Fruit fly (Drosophila melanogaster) whole organism, wandering third instar larva: Measurements from ENCODE around the gene Vago.
"Not testable (repeated sequence)": the region's sequence is repeated elsewhere in the genome, so short reads cannot be mapped to it uniquely, and the experiment has no call there.

Experiments
- Abd-B ChIP-seq: fragments of >200 bp; optimal IDR thresholded peaks from 2 replicates; lab custom pipeline; 2017; ENCODE audit warnings: missing biosample characterization, missing genetic modification characterization
- CG32264 ChIP-seq: fragments of 200-800 bp; sonication (Bioruptor generic); optimal IDR thresholded peaks from 2 replicates; lab custom pipeline; 2016; ENCODE audit warnings: missing biosample characterization, missing genetic modification characterization
- CrebA ChIP-seq: fragments of 200-800 bp; sonication (Bioruptor generic); optimal IDR thresholded peaks from 2 replicates; lab custom pipeline; 2016; ENCODE audit warnings: missing biosample characterization, mild to moderate bottlenecking, missing genetic modification characterization, borderline replicate concordance
- Dfd ChIP-seq: fragments of >200 bp; optimal IDR thresholded peaks from 2 replicates; lab custom pipeline; 2017; ENCODE audit warnings: missing biosample characterization, missing genetic modification characterization
- Dif ChIP-seq: fragments of 200-275, 200-300 bp; sonication (Bioruptor generic); optimal IDR thresholded peaks from 2 replicates; lab custom pipeline; 2018; ENCODE audit warnings: missing biosample characterization, missing genetic modification characterization; ENCODE audit not compliant: partially characterized antibody
- GATAd ChIP-seq: sonication (Bioruptor generic); optimal IDR thresholded peaks from 2 replicates; lab custom pipeline; 2016; ENCODE audit warnings: missing biosample characterization, missing genetic modification characterization
- HLH106 ChIP-seq: fragments of 200-800 bp; optimal IDR thresholded peaks from 3 replicates; lab custom pipeline; 2019; ENCODE audit warnings: missing biosample characterization, mild to moderate bottlenecking, missing genetic modification characterization, moderate library complexity
- Hnf4 ChIP-seq: fragments of 200-800 bp; sonication (Bioruptor generic); optimal IDR thresholded peaks from 2 replicates; lab custom pipeline; 2016; ENCODE audit warnings: missing biosample characterization, mild to moderate bottlenecking, missing genetic modification characterization
- Hr78 ChIP-seq: fragments of >200 bp; optimal IDR thresholded peaks from 2 replicates; lab custom pipeline; 2017; ENCODE audit warnings: missing biosample characterization, missing genetic modification characterization
- Hr83 ChIP-seq: fragments of 200-300 bp; sonication (Bioruptor generic); optimal IDR thresholded peaks from 2 replicates; lab custom pipeline; 2016; ENCODE audit warnings: missing biosample characterization, mild to moderate bottlenecking, missing genetic modification characterization, moderate library complexity; ENCODE audit not compliant: poor library complexity, severe bottlenecking
- Jra ChIP-seq: sonication (Bioruptor generic); optimal IDR thresholded peaks from 2 replicates; lab custom pipeline; 2016; ENCODE audit warnings: missing biosample characterization, missing genetic modification characterization
- Mio ChIP-seq: sonication (Bioruptor generic); optimal IDR thresholded peaks from 2 replicates; lab custom pipeline; 2016; ENCODE audit warnings: missing biosample characterization, missing genetic modification characterization
- Myc ChIP-seq: fragments of >200 bp; optimal IDR thresholded peaks from 2 replicates; lab custom pipeline; 2017
- N ChIP-seq: fragments of >200 bp; optimal IDR thresholded peaks from 2 replicates; lab custom pipeline; 2018; ENCODE audit warnings: missing biosample characterization, missing external identifiers, missing genetic modification characterization
- OdsH ChIP-seq: fragments of 200-800 bp; sonication (Bioruptor generic); optimal IDR thresholded peaks from 2 replicates; lab custom pipeline; 2016; ENCODE audit warnings: missing biosample characterization, mild to moderate bottlenecking, missing genetic modification characterization
- Rel ChIP-seq, 2 experiments: fragments of 200-800 bp; sonication (Bioruptor generic) in 1 of 2; optimal IDR thresholded peaks; 2 replicates in 1 of 2; 3 replicates in 1 of 2; lab custom pipeline; 2016 to 2019; ENCODE audit warnings: mild to moderate bottlenecking in 2 of 2, missing biosample characterization in 2 of 2, missing genetic modification characterization in 2 of 2, moderate library complexity in 1 of 2
- Sp1 ChIP-seq: fragments of 200-800 bp; sonication (Bioruptor generic); optimal IDR thresholded peaks from 3 replicates; lab custom pipeline; 2019; ENCODE audit warnings: missing biosample characterization, mild to moderate bottlenecking, missing genetic modification characterization, moderate library complexity
- br ChIP-seq: fragments of 200-800 bp; sonication (Bioruptor generic); optimal IDR thresholded peaks from 2 replicates; lab custom pipeline; 2016; ENCODE audit warnings: missing biosample characterization, missing genetic modification characterization
- brk ChIP-seq: fragments of 200-800 bp; sonication (Bioruptor generic); optimal IDR thresholded peaks from 2 replicates; lab custom pipeline; 2016; ENCODE audit warnings: missing biosample characterization, mild to moderate bottlenecking, missing genetic modification characterization
- dsf ChIP-seq: sonication (Bioruptor generic); optimal IDR thresholded peaks from 2 replicates; lab custom pipeline; 2016; ENCODE audit warnings: missing biosample characterization, missing genetic modification characterization, borderline replicate concordance
- ey ChIP-seq: fragments of 200-800 bp; sonication (Bioruptor generic); optimal IDR thresholded peaks from 2 replicates; lab custom pipeline; 2016; ENCODE audit warnings: missing biosample characterization, missing genetic modification characterization
- foxo ChIP-seq, 2 experiments: fragments of 200-800 bp; sonication (Bioruptor generic); optimal IDR thresholded peaks; 2 replicates in 1 of 2; 3 replicates in 1 of 2; lab custom pipeline; 2016 to 2017; ENCODE audit warnings: missing biosample characterization in 2 of 2, missing genetic modification characterization in 2 of 2
- fru ChIP-seq: fragments of 200-800 bp; sonication (Bioruptor generic); optimal IDR thresholded peaks from 3 replicates; lab custom pipeline; 2016; ENCODE audit warnings: missing biosample characterization, mild to moderate bottlenecking, missing genetic modification characterization
- h ChIP-seq: fragments of 200-800 bp; sonication (Bioruptor generic); optimal IDR thresholded peaks from 3 replicates; lab custom pipeline; 2016; ENCODE audit warnings: missing biosample characterization, mild to moderate bottlenecking, missing genetic modification characterization
- pan ChIP-seq: fragments of >200 bp; optimal IDR thresholded peaks from 2 replicates; lab custom pipeline; 2017
- psq ChIP-seq: fragments of 200-800 bp; sonication (Bioruptor generic); optimal IDR thresholded peaks from 3 replicates; lab custom pipeline; 2017; ENCODE audit warnings: missing biosample characterization, mild to moderate bottlenecking, missing genetic modification characterization, moderate library complexity
- rgr ChIP-seq: fragments of 200-800 bp; sonication (Bioruptor generic); optimal IDR thresholded peaks from 3 replicates; lab custom pipeline; 2016; ENCODE audit warnings: missing biosample characterization, mild to moderate bottlenecking, missing genetic modification characterization
- sage ChIP-seq: fragments of 200-800 bp; sonication (Bioruptor generic); optimal IDR thresholded peaks from 2 replicates; lab custom pipeline; 2016; ENCODE audit warnings: missing biosample characterization, mild to moderate bottlenecking, missing genetic modification characterization
- sv ChIP-seq: fragments of 200-800 bp; sonication (Bioruptor generic); optimal IDR thresholded peaks from 3 replicates; lab custom pipeline; 2016; ENCODE audit warnings: missing biosample characterization, missing genetic modification characterization
- tai ChIP-seq: sonication (Bioruptor generic); optimal IDR thresholded peaks from 2 replicates; lab custom pipeline; 2016; ENCODE audit warnings: missing biosample characterization, missing genetic modification characterization
- usp ChIP-seq: fragments of >200 bp; optimal IDR thresholded peaks from 2 replicates; lab custom pipeline; 2017; ENCODE audit warnings: missing biosample characterization, missing genetic modification characterization
- woc ChIP-seq: sonication (Bioruptor generic); optimal IDR thresholded peaks from 2 replicates; lab custom pipeline; 2016; ENCODE audit warnings: missing biosample characterization, mild to moderate bottlenecking, missing genetic modification characterization

The Vago gene

DNA sequence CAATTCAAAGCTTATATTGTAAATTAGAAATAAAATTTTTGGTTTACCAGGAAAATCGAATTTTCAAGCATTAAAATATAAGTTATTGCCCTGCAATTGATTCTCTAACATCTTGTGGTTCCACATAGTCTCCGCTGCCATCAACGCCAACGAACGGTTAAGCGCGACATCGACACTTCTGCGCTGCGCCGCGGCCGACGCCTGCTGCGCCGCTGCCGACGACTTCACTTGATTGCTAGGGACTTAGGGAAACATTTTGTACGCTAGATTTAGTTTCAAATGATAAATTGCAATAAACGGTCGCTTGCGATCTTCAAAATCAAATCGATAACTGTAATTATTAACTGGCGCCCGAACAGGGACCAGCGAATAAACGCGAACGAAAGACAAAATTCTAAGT lies 6.9 kb downstream of the Vago start, which contains the start of gene CG42249:
Gene CG42249, plus strand, starts transcription at position 301 of the 400 bp plus-strand sequence.
- not testable (repeated sequence) for TF ChIP-seq CG32264 (GFP tag; lab: Kevin White, UChicago); OdsH (GFP tag; lab: Kevin White, UChicago); brk

DNA sequence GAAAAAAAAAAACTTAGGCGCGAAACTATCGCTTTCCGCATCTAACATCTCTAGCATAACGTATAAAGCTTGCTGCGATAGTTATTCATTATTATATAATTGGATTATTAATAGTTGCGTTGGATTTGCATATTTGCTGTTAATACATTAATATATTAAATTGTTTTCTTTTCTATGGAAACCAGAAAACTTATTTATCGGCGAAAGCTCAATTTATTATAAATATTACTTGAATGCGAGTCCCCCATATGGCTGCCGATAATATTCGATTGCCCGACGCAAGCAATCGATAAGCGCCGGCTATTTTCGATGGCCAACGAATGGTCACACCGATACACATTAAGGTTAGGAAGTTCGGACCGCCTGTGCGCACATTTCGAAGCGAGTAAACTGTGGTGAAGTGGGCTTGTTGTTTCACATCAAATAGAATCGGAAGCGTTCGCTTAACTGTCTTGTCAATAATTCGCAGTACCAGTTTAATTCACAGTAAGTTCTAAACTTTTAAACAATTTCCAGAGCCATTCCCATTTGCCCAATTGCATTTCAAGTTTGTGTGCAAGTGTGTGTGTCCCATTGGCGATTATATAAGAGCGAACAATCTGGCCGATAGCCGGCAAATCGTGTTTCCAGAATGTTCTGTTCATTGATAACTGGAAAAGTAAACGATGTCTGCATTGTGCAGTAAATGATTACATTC lies 19.2 kb downstream of the Vago start, which contains the start of gene Hsp60A:
Gene Hsp60A, plus strand, starts transcription at position 335 of the 697 bp plus-strand sequence.
- TF ChIP-seq Sp1 (GFP tag; lab: Kevin White, UChicago), result peak; percentile 48
- peak in 1 of 2 experiments; percentile 58 for TF ChIP-seq foxo (GFP tag; optimal IDR thresholded peaks at IDR 0.05; lab: Kevin White, UChicago)
- peak; percentile 8 for TF ChIP-seq Hr83 (GFP tag; lab: Kevin White, UChicago)
- TF ChIP-seq br (GFP tag; lab: Kevin White, UChicago), result peak; percentile 41
- peak; percentile 34 for TF ChIP-seq rgr (GFP tag; lab: Kevin White, UChicago)
- no peak for TF ChIP-seq dsf (GFP tag; lab: Kevin White, UChicago)
- no peak for TF ChIP-seq tai (GFP tag; lab: Kevin White, UChicago)
- no peak for TF ChIP-seq Myc (lab: Kevin White, UChicago)
- TF ChIP-seq Rel (GFP tag; optimal IDR thresholded peaks at IDR 0.05; lab: Kevin White, UChicago), result no peak
- TF ChIP-seq Rel (tag; optimal IDR thresholded peaks at IDR 0.05; lab: Kevin White, UChicago), result no peak
- no peak for TF ChIP-seq Hnf4 (GFP tag; lab: Kevin White, UChicago)
- peak; percentile 38 for TF ChIP-seq fru (GFP tag; lab: Kevin White, UChicago)
- TF ChIP-seq CG32264 (GFP tag; lab: Kevin White, UChicago), result no peak
- no peak for TF ChIP-seq Dfd (GFP tag; lab: Kevin White, UChicago)
- peak; percentile 62 for TF ChIP-seq h (GFP tag; lab: Kevin White, UChicago)
- TF ChIP-seq Mio (GFP tag; lab: Kevin White, UChicago), result no peak
- TF ChIP-seq sage (GFP tag; lab: Kevin White, UChicago), result peak; percentile 54
- peak; percentile 48 for TF ChIP-seq OdsH (GFP tag; lab: Kevin White, UChicago)
- TF ChIP-seq Jra (GFP tag; lab: Kevin White, UChicago), result no peak
- TF ChIP-seq psq (GFP tag; lab: Kevin White, UChicago), result peak; percentile 31
- TF ChIP-seq woc, result peak; percentile 39
- TF ChIP-seq HLH106 (tag; lab: Kevin White, UChicago), result peak; percentile 64
- TF ChIP-seq pan (lab: Kevin White, UChicago), result no peak
- peak; percentile 41 for TF ChIP-seq ey (GFP tag; lab: Kevin White, UChicago)
- TF ChIP-seq sv (GFP tag; lab: Kevin White, UChicago), result peak; percentile 43
- TF ChIP-seq Dif (GFP tag; lab: Kevin White, UChicago), result no peak
- TF ChIP-seq N, result no peak
- TF ChIP-seq CrebA (GFP tag; lab: Kevin White, UChicago), result no peak

DNA sequence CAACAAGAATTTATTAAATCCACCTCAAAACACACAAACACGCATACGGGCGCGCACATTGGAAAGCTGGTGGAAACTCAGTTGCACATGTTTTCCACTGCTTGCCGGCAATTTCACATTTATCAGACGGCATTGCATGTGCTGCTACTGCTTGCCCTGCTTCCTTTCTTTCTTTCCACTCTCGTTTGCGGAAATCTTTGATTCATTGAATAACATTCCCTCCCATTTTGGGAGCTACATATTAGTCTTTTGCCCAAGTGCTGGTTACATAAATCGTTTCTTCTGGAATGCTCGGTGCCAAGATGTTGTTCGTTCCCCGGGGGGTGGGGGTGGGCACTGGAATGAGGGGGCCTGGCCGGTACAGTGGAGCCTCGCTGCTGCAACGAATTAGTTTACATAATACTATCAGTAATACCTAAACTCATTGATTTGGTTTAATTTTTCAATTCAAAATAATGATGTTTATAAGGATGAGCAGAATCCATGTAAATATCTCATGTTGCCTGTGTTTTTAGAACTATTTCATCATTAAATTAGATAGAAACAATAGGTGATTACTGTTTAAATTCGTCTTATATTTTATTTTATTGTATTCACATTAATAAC lies 19.9 kb downstream of the Vago start:
- TF ChIP-seq CG32264 (GFP tag; lab: Kevin White, UChicago) (no peak), usp (GFP tag; lab: Kevin White, UChicago) (no peak), psq (GFP tag; lab: Kevin White, UChicago) (no peak), Abd-B (no peak), N (peak; percentile 35), GATAd (GFP tag; lab: Kevin White, UChicago) (no peak), Rel (GFP tag; optimal IDR thresholded peaks at IDR 0.05; lab: Kevin White, UChicago) (no peak), Rel (tag; optimal IDR thresholded peaks at IDR 0.05; lab: Kevin White, UChicago) (no peak), HLH106 (tag; lab: Kevin White, UChicago) (peak; percentile 24), sv (GFP tag; lab: Kevin White, UChicago) (no peak)

DNA sequence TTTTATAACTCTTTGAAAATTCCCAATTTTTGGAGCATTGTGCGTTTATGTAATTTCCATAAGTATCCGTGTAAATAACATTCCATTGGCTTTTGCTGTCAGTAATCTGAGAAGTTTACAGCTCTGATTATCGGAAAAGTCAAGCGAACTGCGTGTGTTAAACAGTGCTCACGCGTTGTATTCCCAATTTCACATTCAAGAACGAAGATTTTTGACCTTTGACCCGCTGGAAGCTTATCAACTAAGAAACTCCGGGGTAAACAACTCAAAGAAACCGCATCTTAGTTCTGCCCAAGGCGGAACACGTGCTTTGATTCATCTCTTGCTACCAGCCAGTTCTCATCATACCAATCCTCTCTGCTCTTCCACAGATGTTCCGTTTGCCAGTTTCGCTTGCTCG lies 20.6 kb downstream of the Vago start:
- TF ChIP-seq N, result no peak
- no peak for TF ChIP-seq Dif (GFP tag; lab: Kevin White, UChicago)
- TF ChIP-seq Hr78 (GFP tag; lab: Kevin White, UChicago), result no peak
- no peak for TF ChIP-seq woc
- no peak for TF ChIP-seq rgr (GFP tag; lab: Kevin White, UChicago)
- TF ChIP-seq, all 38 proteins: peak for 0
